Worm (Caenorhabditis elegans) whole organism, young adult: Measurements from ENCODE around the gene T25E4.1.
A peak's percentile ranks its signal among the peaks of the same experiment; 100 is the strongest.
"Not testable (repeated sequence)": the region's sequence is repeated elsewhere in the genome, so short reads cannot be mapped to it uniquely, and the experiment has no call there.

Experiments
- B0035.1 ChIP-seq: sonication (generic microtip); optimal IDR thresholded peaks from 2 replicates; lab custom pipeline; 2016; ENCODE audit warnings: missing genetic modification characterization, mild to moderate bottlenecking, missing compliant biosample characterization, missing genotype, missing genetic modification reagents
- B0261.1 ChIP-seq: sonication (generic microtip); optimal IDR thresholded peaks from 2 replicates; lab custom pipeline; 2016; ENCODE audit warnings: mild to moderate bottlenecking, missing genetic modification characterization, moderate library complexity, missing compliant biosample characterization
- F37B4.10 ChIP-seq: fragments of 200-800 bp; sonication (Bioruptor generic); IDR thresholded peaks from 2 replicates; pipeline ENCODE4 v1.3.6; 2022; ENCODE audit warnings: missing genetic modification characterization, missing compliant biosample characterization
- F52B5.7 ChIP-seq: sonication (generic microtip); optimal IDR thresholded peaks from 2 replicates; lab custom pipeline; 2016; ENCODE audit warnings: mild to moderate bottlenecking, missing genetic modification characterization, missing compliant biosample characterization
- F57A8.1 ChIP-seq: fragments of 200-800 bp; sonication (Bioruptor generic); optimal IDR thresholded peaks from 2 replicates; lab custom pipeline; 2018; ENCODE audit warnings: mild to moderate bottlenecking, missing genetic modification characterization, moderate library complexity, missing compliant biosample characterization
- Y56A3A.18 ChIP-seq: fragments of 200-800 bp; sonication (Bioruptor generic); IDR thresholded peaks from 2 replicates; pipeline ENCODE4 v1.3.6; 2022; ENCODE audit warnings: missing genetic modification reagents, missing genetic modification characterization, missing compliant biosample characterization
- Y95B8A.8 ChIP-seq: fragments of 200-800 bp; sonication (Bioruptor generic); IDR thresholded peaks from 2 replicates; pipeline ENCODE4 v1.3.6; 2022; ENCODE audit warnings: missing genetic modification reagents, missing genetic modification characterization, missing compliant biosample characterization
- ZK185.1 ChIP-seq: sonication (generic microtip); optimal IDR thresholded peaks from 2 replicates; lab custom pipeline; 2016; ENCODE audit warnings: mild to moderate bottlenecking, missing genetic modification characterization, missing compliant biosample characterization; ENCODE audit not compliant: poor library complexity, severe bottlenecking
- atf-7 ChIP-seq: sonication (generic microtip); optimal IDR thresholded peaks from 2 replicates; lab custom pipeline; 2017; ENCODE audit warnings: mild to moderate bottlenecking, missing genetic modification characterization, missing compliant biosample characterization
- athp-1 ChIP-seq: sonication (generic microtip); optimal IDR thresholded peaks from 2 replicates; lab custom pipeline; 2017; ENCODE audit warnings: mild to moderate bottlenecking, missing genetic modification characterization, missing compliant biosample characterization
- attf-3 ChIP-seq: fragments of 200-800 bp; sonication (Bioruptor generic); conservative IDR thresholded peaks from 2 replicates; pipeline ENCODE4 v1.3.6; 2022; ENCODE audit warnings: missing genetic modification reagents, missing genetic modification characterization, missing compliant biosample characterization
- attf-5 ChIP-seq: fragments of 200-800 bp; sonication (Bioruptor generic); optimal IDR thresholded peaks from 2 replicates; lab custom pipeline; 2018; ENCODE audit warnings: mild to moderate bottlenecking, missing genetic modification characterization, missing compliant biosample characterization
- cebp-1 ChIP-seq, 2 experiments: fragments of 200-800 bp in 1 of 2; sonication (Bioruptor generic) in 1 of 2; sonication (generic microtip) in 1 of 2; IDR thresholded peaks in 1 of 2; optimal IDR thresholded peaks in 1 of 2; 2 replicates each; pipeline versions ENCODE4 v1.3.6 to Lab custom; 2017 to 2022; ENCODE audit warnings: missing compliant biosample characterization in 2 of 2, missing genetic modification characterization in 2 of 2, mild to moderate bottlenecking in 1 of 2, missing genetic modification reagents in 1 of 2, moderate library complexity in 1 of 2
- cebp-2 ChIP-seq: fragments of 200-800 bp; sonication (Bioruptor generic); IDR thresholded peaks from 2 replicates; pipeline ENCODE4 v1.3.6; 2022; ENCODE audit warnings: missing genetic modification characterization, missing compliant biosample characterization
- ceh-100 ChIP-seq: fragments of 200-800 bp; sonication (Bioruptor generic); IDR thresholded peaks from 2 replicates; pipeline ENCODE4 v1.3.6; 2022; ENCODE audit warnings: missing genetic modification reagents, missing genetic modification characterization, missing compliant biosample characterization
- ceh-27 ChIP-seq: fragments of 200-800 bp; sonication (Bioruptor generic); optimal IDR thresholded peaks from 2 replicates; lab custom pipeline; 2018; ENCODE audit warnings: mild to moderate bottlenecking, missing genetic modification characterization, moderate library complexity, missing compliant biosample characterization
- ceh-40 ChIP-seq: fragments of 200-800 bp; sonication (Bioruptor generic); IDR thresholded peaks from 2 replicates; pipeline ENCODE4 v1.3.6; 2022; ENCODE audit warnings: missing genetic modification characterization, missing compliant biosample characterization
- die-1 ChIP-seq: sonication (generic microtip); optimal IDR thresholded peaks from 2 replicates; lab custom pipeline; 2016; ENCODE audit warnings: missing genotype, mild to moderate bottlenecking, missing genetic modification characterization, missing compliant biosample characterization
- dox-1 ChIP-seq: fragments of 200-800 bp; sonication (Bioruptor generic); IDR thresholded peaks from 2 replicates; pipeline ENCODE4 v1.3.6; 2022; ENCODE audit warnings: missing genetic modification reagents, missing genetic modification characterization, missing compliant biosample characterization
- dpl-1 ChIP-seq: fragments of 150-350 bp; optimal IDR thresholded peaks from 2 replicates; lab custom pipeline; 2014; ENCODE audit warnings: missing biosample characterization, missing genetic modification reagents, missing genetic modification characterization
- egl-18 ChIP-seq: fragments of 200-800 bp; sonication (Bioruptor generic); IDR thresholded peaks from 2 replicates; pipeline ENCODE4 v1.3.6; 2022; ENCODE audit warnings: missing genetic modification reagents, missing genetic modification characterization, missing compliant biosample characterization
- egrh-3 ChIP-seq: fragments of 200-800 bp; sonication (Bioruptor generic); IDR thresholded peaks from 2 replicates; pipeline ENCODE4 v1.3.6; 2022; ENCODE audit warnings: missing genetic modification reagents, missing genetic modification characterization, missing compliant biosample characterization
- gei-17 ChIP-seq: fragments of 200-800 bp; sonication (Bioruptor generic); optimal IDR thresholded peaks from 2 replicates; lab custom pipeline; 2018; ENCODE audit warnings: mild to moderate bottlenecking, missing genetic modification characterization, missing compliant biosample characterization
- him-1 ChIP-seq: sonication (generic microtip); optimal IDR thresholded peaks from 2 replicates; lab custom pipeline; 2016; ENCODE audit warnings: missing genotype, missing genetic modification reagents, missing genetic modification characterization, missing compliant biosample characterization
- hlh-12 ChIP-seq: sonication (generic microtip); optimal IDR thresholded peaks from 2 replicates; lab custom pipeline; 2016; ENCODE audit warnings: missing genetic modification characterization, missing compliant biosample characterization
- hlh-26 ChIP-seq: fragments of 200-800 bp; sonication (Bioruptor generic); conservative IDR thresholded peaks from 2 replicates; pipeline ENCODE4 v1.3.6; 2022; ENCODE audit warnings: missing genetic modification reagents, missing genetic modification characterization, missing compliant biosample characterization
- hmg-20 ChIP-seq: fragments of 200-800 bp; sonication (Bioruptor generic); IDR thresholded peaks from 2 replicates; pipeline ENCODE4 v1.3.6; 2022; ENCODE audit warnings: missing genetic modification reagents, missing genetic modification characterization, missing compliant biosample characterization
- hrde-1 ChIP-seq: sonication (generic microtip); optimal IDR thresholded peaks from 2 replicates; lab custom pipeline; 2016; ENCODE audit warnings: missing genetic modification characterization, mild to moderate bottlenecking, missing compliant biosample characterization, moderate library complexity, missing genotype, missing genetic modification reagents, borderline replicate concordance
- lag-1 ChIP-seq: fragments of 200-800 bp; sonication (Bioruptor generic); IDR thresholded peaks from 2 replicates; pipeline ENCODE4 v1.3.6; 2022; ENCODE audit warnings: missing genetic modification reagents, missing genetic modification characterization, missing compliant biosample characterization
- lin-35 ChIP-seq, 3 experiments: fragments of 150-350 bp in 2 of 3; sonication (generic microtip) in 1 of 3; optimal IDR thresholded peaks; 2 replicates each; lab custom pipeline; 2014 to 2018; ENCODE audit warnings: missing biosample characterization in 3 of 3, missing genetic modification characterization in 3 of 3, missing genetic modification reagents in 3 of 3
- lsy-27 ChIP-seq: sonication (generic microtip); optimal IDR thresholded peaks from 2 replicates; lab custom pipeline; 2017; ENCODE audit warnings: missing genetic modification characterization, mild to moderate bottlenecking, missing compliant biosample characterization, antibody characterized with exemption, missing genotype, borderline replicate concordance; ENCODE audit not compliant: insufficient read depth
- mxl-1 ChIP-seq: sonication (generic microtip); optimal IDR thresholded peaks from 2 replicates; lab custom pipeline; 2016; ENCODE audit warnings: missing genetic modification characterization, missing compliant biosample characterization
- nfya-2 ChIP-seq: fragments of 200-800 bp; sonication (Bioruptor generic); IDR thresholded peaks from 2 replicates; pipeline ENCODE4 v1.3.6; 2022; ENCODE audit warnings: missing genetic modification reagents, missing genetic modification characterization, missing compliant biosample characterization
- nhr-120 ChIP-seq: fragments of 200-800 bp; sonication (Bioruptor generic); IDR thresholded peaks from 2 replicates; pipeline ENCODE4 v1.3.6; 2022; ENCODE audit warnings: missing genetic modification characterization, missing compliant biosample characterization
- nhr-90 ChIP-seq: sonication (generic microtip); optimal IDR thresholded peaks from 2 replicates; lab custom pipeline; 2016; ENCODE audit warnings: missing genotype, mild to moderate bottlenecking, missing genetic modification characterization, missing compliant biosample characterization
- pha-4 ChIP-seq: fragments of 150-350 bp; sonication (generic microtip); optimal IDR thresholded peaks from 2 replicates; lab custom pipeline; 2014; ENCODE audit warnings: missing biosample characterization, missing genetic modification reagents, missing genetic modification characterization
- snpc-1.1 ChIP-seq: sonication (generic microtip); optimal IDR thresholded peaks from 2 replicates; lab custom pipeline; 2017; ENCODE audit warnings: missing genetic modification characterization, mild to moderate bottlenecking, missing compliant biosample characterization, antibody characterized with exemption, moderate library complexity, missing genotype, missing genetic modification reagents; ENCODE audit not compliant: insufficient read depth
- snpc-3.4 ChIP-seq: sonication (generic microtip); optimal IDR thresholded peaks from 2 replicates; lab custom pipeline; 2017; ENCODE audit warnings: missing genetic modification characterization, mild to moderate bottlenecking, missing compliant biosample characterization, antibody characterized with exemption, moderate library complexity, missing genotype, missing genetic modification reagents
- zfh-2 ChIP-seq: fragments of 200-800 bp; sonication (Bioruptor generic); conservative IDR thresholded peaks from 2 replicates; pipeline ENCODE4 v1.3.6; 2022; ENCODE audit warnings: missing genetic modification reagents, missing genetic modification characterization, missing compliant biosample characterization
- zim-3 ChIP-seq: sonication (generic microtip); optimal IDR thresholded peaks from 2 replicates; lab custom pipeline; 2017; ENCODE audit warnings: mild to moderate bottlenecking, missing genetic modification characterization, moderate library complexity, missing compliant biosample characterization
- ztf-22 ChIP-seq: fragments of 200-800 bp; sonication (Bioruptor generic); optimal IDR thresholded peaks from 2 replicates; lab custom pipeline; 2018; ENCODE audit warnings: mild to moderate bottlenecking, missing genetic modification characterization, moderate library complexity, missing compliant biosample characterization
- ztf-25 ChIP-seq: fragments of 200-800 bp; sonication (Bioruptor generic); IDR thresholded peaks from 2 replicates; pipeline ENCODE4 v1.3.6; 2022; ENCODE audit warnings: missing genetic modification reagents, missing genetic modification characterization, missing compliant biosample characterization

The T25E4.1 gene

ce11 chrII:5540113-5540512, 38.0 kb upstream of the T25E4.1 start, which contains the start of gene hlh-27:
TSS of gene hlh-27 (minus strand) at chrII:5540213.
- not testable (repeated sequence) for TF ChIP-seq die-1; attf-3 (GFP tag; lab: Robert Waterston, UW); dox-1 (GFP tag; lab: Robert Waterston, UW)
- TF ChIP-seq, all 124 proteins: peak for 0; not testable (repeated sequence) for 124

DNA sequence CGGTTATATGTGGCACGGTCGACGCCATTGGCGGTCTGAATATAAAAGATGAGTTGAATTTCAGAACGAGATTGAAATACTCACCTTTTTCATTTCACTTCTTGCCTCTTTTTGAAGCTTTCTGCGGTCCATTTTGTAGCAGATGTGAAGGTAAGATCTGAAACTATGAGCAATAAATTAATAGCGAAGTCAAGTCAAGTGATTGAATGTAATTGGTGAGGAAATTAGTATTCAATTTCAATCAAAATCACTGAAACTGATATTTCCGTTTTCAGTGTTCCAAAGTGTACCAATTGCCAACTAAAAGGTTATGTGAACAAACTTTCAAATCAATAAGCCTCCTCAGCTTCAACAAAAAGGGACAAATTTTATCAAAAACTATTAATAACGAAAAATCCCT, 36.5 kb upstream of the T25E4.1 start, which contains the start of gene C17C3.24:
TSS of gene C17C3.24 (minus strand) at position 101 of the 400 bp plus-strand sequence.
- TF ChIP-seq ceh-40 (GFP tag; lab: Robert Waterston, UW) (no peak), athp-1 (no peak), hrde-1 (tag; lab: Kevin White, UChicago) (no peak), snpc-1.1 (tag; lab: Kevin White, UChicago) (no peak), ztf-22 (GFP tag; lab: Kevin White, UChicago) (no peak), ztf-25 (GFP tag; lab: Robert Waterston, UW) (no peak), B0035.1 (tag; lab: Kevin White, UChicago) (no peak), Y56A3A.18 (GFP tag; lab: Robert Waterston, UW) (no peak), F52B5.7 (tag; lab: Kevin White, UChicago) (no peak)

ce11 chrII:5543476-5544144, 34.5 kb upstream of the T25E4.1 start:
- TF ChIP-seq die-1 (peak; percentile 64), hlh-26 (GFP tag; lab: Robert Waterston, UW) (no peak), zim-3 (tag; lab: Kevin White, UChicago) (peak; percentile 91), nhr-90 (peak; percentile 69), hlh-12 (tag; lab: Kevin White, UChicago) (peak; percentile 39), ceh-100 (peak; percentile 84), B0261.1 (tag; lab: Kevin White, UChicago) (peak; percentile 51), athp-1 (peak; percentile 94), Y95B8A.8 (GFP tag; lab: Robert Waterston, UW) (peak; percentile 95), attf-5 (GFP tag; lab: Kevin White, UChicago) (peak; percentile 87), ZK185.1 (tag; lab: Kevin White, UChicago) (peak; percentile 98), hmg-20 (GFP tag; lab: Robert Waterston, UW) (peak; percentile 93), dpl-1 (GFP tag; lab: Kevin White, UChicago) (peak; percentile 53), lin-35 (GFP tag; optimal IDR thresholded peaks at IDR 0.05; lab: Kevin White, UChicago) (peak in 2 of 3 experiments; percentile 73 to 91), F37B4.10 (GFP tag; lab: Robert Waterston, UW) (peak; percentile 92; the same call in 1 of the 2 replicates), lag-1 (GFP tag; lab: Robert Waterston, UW) (peak; percentile 75; the same call in 1 of the 2 replicates), egl-18 (GFP tag; lab: Robert Waterston, UW) (peak; percentile 88), gei-17 (GFP tag; lab: Kevin White, UChicago) (peak; percentile 91), F57A8.1 (GFP tag; lab: Kevin White, UChicago) (peak; percentile 78), ceh-27 (GFP tag; lab: Kevin White, UChicago) (peak; percentile 98), pha-4 (tag; lab: Kevin White, UChicago) (peak; percentile 95), atf-7 (tag; lab: Kevin White, UChicago) (peak; percentile 98), cebp-2 (GFP tag; lab: Robert Waterston, UW) (peak; percentile 83; the same call in 1 of the 2 replicates), him-1 (peak; percentile 85), lsy-27 (tag; lab: Kevin White, UChicago) (no peak), egrh-3 (GFP tag; lab: Robert Waterston, UW) (peak; percentile 59; the same call in 1 of the 2 replicates), cebp-1 (GFP tag; IDR thresholded peaks at IDR 0.05; lab: Robert Waterston, UW) (peak; percentile 69), cebp-1 (tag; optimal IDR thresholded peaks at IDR 0.05; lab: Kevin White, UChicago) (peak; percentile 95), nhr-120 (0 out of 2 replicates have a peak, but pooled peaks have one; percentile 35), snpc-3.4 (peak; percentile 93), nfya-2 (GFP tag; lab: Robert Waterston, UW) (0 out of 2 replicates have a peak, but pooled peaks have one; percentile 55), mxl-1 (tag; lab: Kevin White, UChicago) (peak; percentile 65), zfh-2 (GFP tag; lab: Robert Waterston, UW) (peak; percentile 89)
